Worm (Caenorhabditis elegans) whole organism, L4 larva: ENCODE results near the gene W07G4.5.
A peak's percentile ranks its signal among the peaks of the same experiment; 100 is the strongest.

Source experiments
- D1046.2 ChIP-seq: fragments of 200-800 bp; sonication (Bioruptor generic); IDR thresholded peaks from 2 replicates; pipeline ENCODE4 v1.3.6; 2022; ENCODE audit warnings: missing genetic modification characterization, missing compliant biosample characterization
- F49E8.2 ChIP-seq: sonication (generic microtip); optimal IDR thresholded peaks from 2 replicates; lab custom pipeline; 2016; ENCODE audit warnings: missing compliant biosample characterization, mild to moderate bottlenecking, missing genetic modification characterization, borderline replicate concordance
- Y48G9A.11 ChIP-seq: fragments of 200-800 bp; sonication (Bioruptor generic); IDR thresholded peaks from 2 replicates; pipeline ENCODE4 v1.3.6; 2022; ENCODE audit warnings: missing genetic modification reagents, missing genetic modification characterization, missing compliant biosample characterization
- ZK546.5 ChIP-seq, 2 experiments: sonication (generic microtip); optimal IDR thresholded peaks; 2 replicates each; lab custom pipeline; 2017; ENCODE audit warnings: missing biosample characterization in 2 of 2, missing genetic modification characterization in 2 of 2
- aha-1 ChIP-seq: fragments of 150-350 bp; peaks from one replicate; lab custom pipeline; 2014; ENCODE audit warnings: missing biosample characterization, missing genetic modification characterization
- arid-1 ChIP-seq: fragments of 200-800 bp; sonication (Bioruptor generic); conservative IDR thresholded peaks from 2 replicates; pipeline ENCODE4 v1.3.6; 2022; ENCODE audit warnings: missing genetic modification reagents, missing genetic modification characterization, missing compliant biosample characterization
- ceh-20 ChIP-seq: fragments of 200-800 bp; sonication (Bioruptor generic); IDR thresholded peaks from 2 replicates; pipeline ENCODE4 v1.3.6; 2022; ENCODE audit warnings: missing genetic modification reagents, missing genetic modification characterization, missing compliant biosample characterization
- ceh-62 ChIP-seq: sonication (generic microtip); optimal IDR thresholded peaks from 2 replicates; lab custom pipeline; 2017; ENCODE audit warnings: missing biosample characterization, missing genetic modification characterization
- ceh-82 ChIP-seq: sonication (generic microtip); optimal IDR thresholded peaks from 2 replicates; lab custom pipeline; 2017; ENCODE audit warnings: missing biosample characterization, missing genetic modification characterization
- ctbp-1 ChIP-seq: fragments of 200-800 bp; sonication (Bioruptor generic); IDR thresholded peaks from 2 replicates; pipeline ENCODE4 v1.3.6; 2022; ENCODE audit warnings: missing genetic modification reagents, missing genetic modification characterization, missing compliant biosample characterization
- dmd-6 ChIP-seq: fragments of 200-800 bp; sonication (Bioruptor generic); IDR thresholded peaks from 2 replicates; pipeline ENCODE4 v1.3.6; 2022; ENCODE audit warnings: missing genetic modification reagents, missing genetic modification characterization, missing compliant biosample characterization
- dpl-1 ChIP-seq: fragments of 150-350 bp; optimal IDR thresholded peaks from 2 replicates; lab custom pipeline; 2014; ENCODE audit warnings: missing biosample characterization, missing genetic modification reagents, missing genetic modification characterization
- dve-1 ChIP-seq: sonication (generic microtip); optimal IDR thresholded peaks from 2 replicates; lab custom pipeline; 2017; ENCODE audit warnings: antibody characterized with exemption, mild to moderate bottlenecking, missing genetic modification characterization, missing compliant biosample characterization; ENCODE audit not compliant: insufficient read depth
- egl-27 ChIP-seq: sonication (generic microtip); optimal IDR thresholded peaks from 3 replicates; lab custom pipeline; 2017; ENCODE audit warnings: missing biosample characterization, missing genetic modification reagents, missing genetic modification characterization
- fkh-10 ChIP-seq: fragments of 150-350 bp; optimal IDR thresholded peaks from 2 replicates; lab custom pipeline; 2014; ENCODE audit warnings: missing biosample characterization, missing genetic modification reagents, missing genetic modification characterization
- fos-1 ChIP-seq: fragments of 150-350 bp; optimal IDR thresholded peaks from 2 replicates; lab custom pipeline; 2014; ENCODE audit warnings: missing biosample characterization, missing genetic modification characterization
- gei-8 ChIP-seq: fragments of 200-800 bp; sonication (Bioruptor generic); optimal IDR thresholded peaks from 2 replicates; lab custom pipeline; 2018; ENCODE audit warnings: mild to moderate bottlenecking, missing genetic modification characterization, missing compliant biosample characterization
- hlh-11 ChIP-seq: fragments of 200-800 bp; sonication (Bioruptor generic); optimal IDR thresholded peaks from 2 replicates; lab custom pipeline; 2018; ENCODE audit warnings: mild to moderate bottlenecking, missing genetic modification characterization, missing compliant biosample characterization
- hlh-30 ChIP-seq: sonication (generic microtip); optimal IDR thresholded peaks from 2 replicates; lab custom pipeline; 2017; ENCODE audit warnings: antibody characterized with exemption, mild to moderate bottlenecking, missing genetic modification characterization, missing compliant biosample characterization; ENCODE audit not compliant: insufficient read depth
- lim-7 ChIP-seq: fragments of 200-800 bp; sonication (Bioruptor generic); IDR thresholded peaks from 2 replicates; pipeline ENCODE4 v1.3.6; 2022; ENCODE audit warnings: missing genetic modification characterization, missing compliant biosample characterization
- lin-13 ChIP-seq: fragments of 150-350 bp; optimal IDR thresholded peaks from 2 replicates; lab custom pipeline; 2014; ENCODE audit warnings: missing biosample characterization, missing genetic modification reagents, missing genetic modification characterization
- lin-29 ChIP-seq: fragments of 200-800 bp; sonication (Bioruptor generic); IDR thresholded peaks from 2 replicates; pipeline ENCODE4 v1.3.6; 2022; ENCODE audit warnings: missing genetic modification reagents, missing genetic modification characterization, missing compliant biosample characterization
- lsy-2 ChIP-seq, 2 experiments: fragments of 150-350 bp in 1 of 2; sonication (generic microtip) in 1 of 2; optimal IDR thresholded peaks; 2 replicates each; lab custom pipeline; 2014 to 2017; ENCODE audit warnings: missing biosample characterization in 2 of 2, missing genetic modification characterization in 2 of 2
- madf-5 ChIP-seq, 2 experiments: fragments of 200-800 bp; sonication (Bioruptor generic); IDR thresholded peaks; 2 replicates each; pipeline ENCODE4 v1.3.6; 2022; ENCODE audit warnings: missing compliant biosample characterization in 2 of 2, missing genetic modification characterization in 2 of 2
- mes-2 ChIP-seq: sonication (generic microtip); optimal IDR thresholded peaks from 2 replicates; lab custom pipeline; 2016; ENCODE audit warnings: missing genotype, mild to moderate bottlenecking, missing genetic modification characterization, missing compliant biosample characterization; ENCODE audit not compliant: poor library complexity, severe bottlenecking
- mxl-2 ChIP-seq: fragments of 200-800 bp; sonication (Bioruptor generic); conservative IDR thresholded peaks from 2 replicates; pipeline ENCODE4 v1.3.6; 2022; ENCODE audit warnings: missing genetic modification reagents, missing genetic modification characterization, missing compliant biosample characterization
- nhr-25 ChIP-seq: sonication (generic microtip); optimal IDR thresholded peaks from 2 replicates; lab custom pipeline; 2017; ENCODE audit warnings: missing genetic modification characterization, mild to moderate bottlenecking, missing compliant biosample characterization, antibody characterized with exemption, moderate library complexity, borderline replicate concordance; ENCODE audit not compliant: insufficient read depth
- nhr-76 ChIP-seq: fragments of 150-350 bp; optimal IDR thresholded peaks from 2 replicates; lab custom pipeline; 2014; ENCODE audit warnings: missing biosample characterization, missing genetic modification characterization
- pha-4 ChIP-seq, 2 experiments: fragments of 150-350 bp in 1 of 2; fragments of 200-800 bp in 1 of 2; sonication (Bioruptor generic) in 1 of 2; IDR thresholded peaks in 1 of 2; optimal IDR thresholded peaks in 1 of 2; 2 replicates each; pipeline versions ENCODE4 v1.3.6 to Lab custom; 2014 to 2022; ENCODE audit warnings: missing genetic modification characterization in 2 of 2, missing genetic modification reagents in 2 of 2, missing biosample characterization in 1 of 2, missing compliant biosample characterization in 1 of 2
- rbr-2 ChIP-seq: sonication (generic microtip); optimal IDR thresholded peaks from 2 replicates; lab custom pipeline; 2016; ENCODE audit warnings: missing genotype, missing genetic modification characterization, missing compliant biosample characterization
- sdz-12 ChIP-seq: fragments of 200-800 bp; sonication (Bioruptor generic); optimal IDR thresholded peaks from 2 replicates; lab custom pipeline; 2018; ENCODE audit warnings: mild to moderate bottlenecking, missing genetic modification characterization, missing compliant biosample characterization
- set-16 ChIP-seq: fragments of 200-800 bp; sonication (Bioruptor generic); IDR thresholded peaks from 2 replicates; pipeline ENCODE4 v1.3.6; 2022; ENCODE audit warnings: missing genetic modification reagents, missing genetic modification characterization, missing compliant biosample characterization
- skn-1 ChIP-seq: fragments of 150-350 bp; optimal IDR thresholded peaks from 2 replicates; lab custom pipeline; 2014; ENCODE audit warnings: missing biosample characterization, missing genetic modification characterization
- snpc-1.2 ChIP-seq: fragments of 200-800 bp; sonication (Bioruptor generic); IDR thresholded peaks from 2 replicates; pipeline ENCODE4 v1.3.6; 2022; ENCODE audit warnings: missing genetic modification reagents, missing genetic modification characterization, missing compliant biosample characterization
- spr-1 ChIP-seq: sonication (generic microtip); optimal IDR thresholded peaks from 2 replicates; lab custom pipeline; 2016; ENCODE audit warnings: mild to moderate bottlenecking, missing genetic modification characterization, missing compliant biosample characterization
- vab-7 ChIP-seq: fragments of 200-800 bp; sonication (Bioruptor generic); IDR thresholded peaks from 2 replicates; pipeline ENCODE4 v1.3.6; 2022; ENCODE audit warnings: missing genetic modification reagents, missing genetic modification characterization, missing compliant biosample characterization
- zag-1 ChIP-seq: fragments of 150-350 bp; optimal IDR thresholded peaks from 2 replicates; lab custom pipeline; 2014; ENCODE audit warnings: missing biosample characterization, missing genetic modification characterization
- zip-2 ChIP-seq: fragments of 150-350 bp; optimal IDR thresholded peaks from 2 replicates; lab custom pipeline; 2014; ENCODE audit warnings: missing biosample characterization, missing genetic modification characterization
- ztf-7 ChIP-seq: fragments of 150-350 bp; optimal IDR thresholded peaks from 2 replicates; lab custom pipeline; 2014; ENCODE audit warnings: missing biosample characterization, missing genetic modification characterization

Gene W07G4.5

ce11 chrV:13003378-13003777 lies 44.4 kb upstream of the W07G4.5 start (continued):
- no peak for TF ChIP-seq lsy-2 (tag; optimal IDR thresholded peaks at IDR 0.05; lab: Kevin White, UChicago)
- TF ChIP-seq nhr-25: no peak
- peak; percentile 46 for TF ChIP-seq dpl-1 (GFP tag; lab: Kevin White, UChicago)
- peak; percentile 56 for TF ChIP-seq hlh-30 (tag; lab: Kevin White, UChicago)
- TF ChIP-seq dve-1 (tag; lab: Kevin White, UChicago): peak; percentile 80
- peak; percentile 62 for TF ChIP-seq gei-8 (GFP tag; lab: Kevin White, UChicago)
- TF ChIP-seq skn-1: no peak
- peak; percentile 83 for TF ChIP-seq snpc-1.2 (GFP tag; lab: Robert Waterston, UW)
- peak; percentile 95 for TF ChIP-seq lim-7 (GFP tag; lab: Robert Waterston, UW)
- TF ChIP-seq sdz-12 (GFP tag; lab: Kevin White, UChicago): no peak
- TF ChIP-seq nhr-76: no peak
- TF ChIP-seq ztf-7 (tag; lab: Kevin White, UChicago): peak; percentile 77
- peak; percentile 53 for TF ChIP-seq zip-2
- TF ChIP-seq lin-13: peak; percentile 36
- TF ChIP-seq spr-1 (tag; lab: Kevin White, UChicago): peak; percentile 72
- peak; percentile 83 for TF ChIP-seq vab-7
- TF ChIP-seq fos-1: no peak
- TF ChIP-seq arid-1 (GFP tag; lab: Robert Waterston, UW): peak; percentile 81
- TF ChIP-seq ceh-62 (tag; lab: Kevin White, UChicago): no peak
- TF ChIP-seq fkh-10: no peak
- TF ChIP-seq pha-4 (GFP tag; IDR thresholded peaks at IDR 0.05; lab: Robert Waterston, UW): peak; percentile 92
- TF ChIP-seq pha-4 (tag; optimal IDR thresholded peaks at IDR 0.05; lab: Kevin White, UChicago): no peak
- peak; percentile 78 for TF ChIP-seq ceh-20 (GFP tag; lab: Robert Waterston, UW)
- TF ChIP-seq Y48G9A.11 (GFP tag; lab: Robert Waterston, UW): no peak
- TF ChIP-seq ZK546.5 (tag; optimal IDR thresholded peaks at IDR 0.05; lab: Kevin White, UChicago): no peak
- TF ChIP-seq mes-2 (tag; lab: Kevin White, UChicago): peak; percentile 76
- no peak for TF ChIP-seq zag-1 (tag; lab: Kevin White, UChicago)
- TF ChIP-seq mxl-2 (GFP tag; lab: Robert Waterston, UW): 0 out of 2 replicates have a peak, but pooled peaks have one; percentile 48
- no peak for TF ChIP-seq ceh-82 (tag; lab: Kevin White, UChicago)

ce11 chrV:13004374-13004773 lies 43.4 kb upstream of the W07G4.5 start:
- TF ChIP-seq aha-1 (tag; lab: Kevin White, UChicago) (peak; percentile 69), Y48G9A.11 (GFP tag; lab: Robert Waterston, UW) (no peak), ctbp-1 (GFP tag; lab: Robert Waterston, UW) (no peak), rbr-2 (no peak), set-16 (GFP tag; lab: Robert Waterston, UW) (peak; percentile 90), dmd-6 (GFP tag; lab: Robert Waterston, UW) (no peak), egl-27 (tag; lab: Kevin White, UChicago) (no peak), madf-5 (GFP tag; IDR thresholded peaks at IDR 0.05; lab: Robert Waterston, UW) (no peak), hlh-11 (no peak), F49E8.2 (tag; lab: Kevin White, UChicago) (no peak), mes-2 (tag; lab: Kevin White, UChicago) (no peak), D1046.2 (peak; percentile 71; the same call in 1 of the 2 replicates), lin-29 (GFP tag; lab: Robert Waterston, UW) (no peak)
